Worm (Caenorhabditis elegans): ENCODE results near the gene fbxb-11.

ce11 chrII:1759602-1760001, 35.2 kb downstream of the fbxb-11 start, which contains the start of gene F36H5.18:
- TF ChIP-seq W03F9.2 (tag; optimal IDR thresholded peaks at IDR 0.05) (no peak), him-1 (tag; optimal IDR thresholded peaks at IDR 0.05) (no peak), dao-5 (tag; optimal IDR thresholded peaks at IDR 0.05) (no peak)

All from whole organism, L4/young adult.